Worm (Caenorhabditis elegans): Measurements from ENCODE around the gene bpl-1.

DNA sequence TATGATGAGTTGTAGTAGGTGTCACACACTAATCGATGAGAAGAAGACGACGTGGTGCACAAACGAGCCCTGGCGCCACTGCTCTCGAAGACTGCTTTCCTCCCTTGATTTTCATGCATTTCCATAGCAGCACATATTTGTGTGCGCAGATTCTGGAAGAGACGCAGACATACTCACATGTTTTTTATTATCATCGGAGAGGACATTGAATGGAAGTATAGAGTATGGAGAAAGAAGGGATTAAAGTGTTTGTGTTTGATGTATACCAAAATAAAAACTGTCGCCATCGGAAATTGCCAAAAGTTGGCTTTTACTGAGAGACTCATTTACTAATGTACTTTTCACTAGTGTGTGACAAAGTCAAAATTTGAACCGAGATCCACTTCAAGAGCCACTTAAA is 20.2 kb downstream of the bpl-1 start, which contains the start of gene mps-1:
- TF ChIP-seq him-1 (tag; optimal IDR thresholded peaks at IDR 0.05) (no peak), dao-5 (tag; optimal IDR thresholded peaks at IDR 0.05) (no peak)
